Worm (Caenorhabditis elegans) whole organism, L3 larva: ENCODE data around the gene F11D11.3.

Experiments
- R02D3.7 ChIP-seq: fragments of 150-350 bp; optimal IDR thresholded peaks from 2 replicates; lab custom pipeline; 2014; ENCODE audit warnings: missing biosample characterization, missing genetic modification characterization
- ZK546.5 ChIP-seq: sonication (generic microtip); optimal IDR thresholded peaks from 2 replicates; lab custom pipeline; 2017; ENCODE audit warnings: missing biosample characterization, missing genetic modification characterization
- aly-2 ChIP-seq: fragments of 150-350 bp; optimal IDR thresholded peaks from 2 replicates; lab custom pipeline; 2014; ENCODE audit warnings: missing biosample characterization, missing genetic modification characterization
- ama-1 ChIP-seq: fragments of 150-350 bp; optimal IDR thresholded peaks from 2 replicates; lab custom pipeline; 2018
- ceh-16 ChIP-seq: sonication (generic microtip); optimal IDR thresholded peaks from 2 replicates; lab custom pipeline; 2017; ENCODE audit warnings: missing biosample characterization, missing genetic modification characterization
- ceh-28 ChIP-seq: fragments of 150-350 bp; optimal IDR thresholded peaks from 2 replicates; lab custom pipeline; 2014; ENCODE audit warnings: missing biosample characterization, missing genetic modification reagents, missing genetic modification characterization
- ceh-82 ChIP-seq: fragments of 150-350 bp; optimal IDR thresholded peaks from 2 replicates; lab custom pipeline; 2014; ENCODE audit warnings: missing biosample characterization, missing genetic modification characterization
- daf-12 ChIP-seq: fragments of 150-350 bp; optimal IDR thresholded peaks from 2 replicates; lab custom pipeline; 2014; ENCODE audit warnings: missing biosample characterization, missing genetic modification reagents, missing genetic modification characterization
- egl-5 ChIP-seq: fragments of 150-350 bp; optimal IDR thresholded peaks from 2 replicates; lab custom pipeline; 2017; ENCODE audit warnings: missing biosample characterization, missing genetic modification reagents, missing genetic modification characterization, inconsistent platforms
- elt-2 ChIP-seq: sonication (generic microtip); optimal IDR thresholded peaks from 2 replicates; lab custom pipeline; 2016; ENCODE audit warnings: missing genetic modification reagents, mild to moderate bottlenecking, missing genetic modification characterization, missing compliant biosample characterization
- eor-1 ChIP-seq, 2 experiments: fragments of 150-350 bp; optimal IDR thresholded peaks; 2 replicates each; lab custom pipeline; 2014 to 2018; ENCODE audit warnings: missing biosample characterization in 2 of 2, missing genetic modification characterization in 2 of 2
- fkh-10 ChIP-seq: sonication (generic microtip); optimal IDR thresholded peaks from 2 replicates; lab custom pipeline; 2017; ENCODE audit warnings: missing biosample characterization, missing genetic modification reagents, missing genetic modification characterization
- lin-15B ChIP-seq: fragments of 150-350 bp; optimal IDR thresholded peaks from 2 replicates; lab custom pipeline; 2014; ENCODE audit warnings: missing biosample characterization, missing genetic modification characterization
- lin-39 ChIP-seq: fragments of 150-350 bp; optimal IDR thresholded peaks from 2 replicates; lab custom pipeline; 2018; ENCODE audit warnings: missing biosample characterization, missing genetic modification reagents, missing genetic modification characterization
- lsy-12 ChIP-seq: sonication (generic microtip); optimal IDR thresholded peaks from 2 replicates; lab custom pipeline; 2016; ENCODE audit warnings: mild to moderate bottlenecking, missing genetic modification characterization, missing compliant biosample characterization
- nfya-1 ChIP-seq: sonication (generic microtip); optimal IDR thresholded peaks from 2 replicates; lab custom pipeline; 2017; ENCODE audit warnings: missing genetic modification characterization, mild to moderate bottlenecking, missing compliant biosample characterization, antibody characterized with exemption, moderate library complexity; ENCODE audit not compliant: insufficient read depth
- nhr-11 ChIP-seq: fragments of 150-350 bp; optimal IDR thresholded peaks from 2 replicates; lab custom pipeline; 2014; ENCODE audit warnings: missing biosample characterization, missing genetic modification characterization
- nhr-23 ChIP-seq: fragments of 150-350 bp; optimal IDR thresholded peaks from 2 replicates; lab custom pipeline; 2014; ENCODE audit warnings: missing biosample characterization, missing genetic modification reagents, missing genetic modification characterization
- nhr-237 ChIP-seq: fragments of 150-350 bp; optimal IDR thresholded peaks from 2 replicates; lab custom pipeline; 2014; ENCODE audit warnings: missing biosample characterization, missing genetic modification characterization
- nhr-25 ChIP-seq: sonication (generic microtip); optimal IDR thresholded peaks from 2 replicates; lab custom pipeline; 2017; ENCODE audit warnings: missing biosample characterization, missing genetic modification characterization
- nhr-43 ChIP-seq: sonication (generic microtip); optimal IDR thresholded peaks from 2 replicates; lab custom pipeline; 2016; ENCODE audit warnings: mild to moderate bottlenecking, missing genetic modification characterization, missing compliant biosample characterization; ENCODE audit not compliant: poor library complexity, severe bottlenecking
- nhr-67 ChIP-seq: fragments of 150-350 bp; optimal IDR thresholded peaks from 2 replicates; lab custom pipeline; 2014; ENCODE audit warnings: missing biosample characterization, missing genetic modification characterization
- nhr-77 ChIP-seq: fragments of 150-350 bp; optimal IDR thresholded peaks from 2 replicates; lab custom pipeline; 2014; ENCODE audit warnings: missing biosample characterization, missing genetic modification characterization
- pha-4 ChIP-seq: fragments of 150-350 bp; optimal IDR thresholded peaks from 2 replicates; lab custom pipeline; 2014; ENCODE audit warnings: missing biosample characterization, missing genetic modification reagents, missing genetic modification characterization
- pqm-1 ChIP-seq: fragments of 150-350 bp; optimal IDR thresholded peaks from 2 replicates; lab custom pipeline; 2017; ENCODE audit warnings: missing biosample characterization, missing genetic modification characterization, inconsistent platforms
- sea-2 ChIP-seq: fragments of 150-350 bp; sonication (generic microtip); optimal IDR thresholded peaks from 4 replicates; lab custom pipeline; 2014; ENCODE audit warnings: missing biosample characterization, missing genetic modification reagents, missing genetic modification characterization
- snpc-4 ChIP-seq: fragments of 150-350 bp; optimal IDR thresholded peaks from 2 replicates; lab custom pipeline; 2014; ENCODE audit warnings: missing biosample characterization, missing genetic modification characterization
- unc-62 ChIP-seq: fragments of 150-350 bp; sonication (generic microtip); optimal IDR thresholded peaks from 4 replicates; lab custom pipeline; 2014; ENCODE audit warnings: missing biosample characterization, missing genetic modification reagents, missing genetic modification characterization
- zag-1 ChIP-seq: fragments of 150-350 bp; optimal IDR thresholded peaks from 2 replicates; lab custom pipeline; 2014; ENCODE audit warnings: missing biosample characterization, missing genetic modification characterization
- ztf-11 ChIP-seq: fragments of 150-350 bp; optimal IDR thresholded peaks from 2 replicates; lab custom pipeline; 2014; ENCODE audit warnings: missing biosample characterization, missing genetic modification characterization
- ztf-4 ChIP-seq: fragments of 150-350 bp; optimal IDR thresholded peaks from 2 replicates; lab custom pipeline; 2014; ENCODE audit warnings: missing biosample characterization, missing genetic modification characterization

F11D11.3 gene

DNA sequence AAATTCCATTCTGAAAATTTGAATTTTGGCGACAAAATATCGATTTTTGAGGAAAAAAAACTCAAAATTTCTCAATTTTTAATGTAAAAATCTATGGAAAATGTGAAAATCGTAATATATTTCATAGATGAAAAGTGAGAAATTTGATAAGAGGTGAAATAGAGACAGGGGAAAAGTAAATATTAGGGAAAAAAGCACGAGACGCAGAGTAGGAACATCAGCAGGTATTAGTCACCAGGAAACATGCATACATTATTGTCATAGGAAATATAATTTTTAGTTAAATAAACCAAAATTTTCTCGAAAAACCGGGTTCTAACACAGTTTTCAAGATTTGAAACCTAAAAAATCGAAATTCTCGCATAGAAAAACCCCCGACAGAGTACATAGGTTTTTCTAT, 40.7 kb upstream of the F11D11.3 start, which contains the start of gene nhr-170:
nhr-170 (minus strand) TSS at position 16 of the 400 bp plus-strand sequence.
- TF ChIP-seq nhr-23: no peak
- TF ChIP-seq pha-4 (tag; lab: Kevin White, UChicago): peak; percentile 80
- TF ChIP-seq daf-12 (tag; lab: Kevin White, UChicago): no peak

DNA sequence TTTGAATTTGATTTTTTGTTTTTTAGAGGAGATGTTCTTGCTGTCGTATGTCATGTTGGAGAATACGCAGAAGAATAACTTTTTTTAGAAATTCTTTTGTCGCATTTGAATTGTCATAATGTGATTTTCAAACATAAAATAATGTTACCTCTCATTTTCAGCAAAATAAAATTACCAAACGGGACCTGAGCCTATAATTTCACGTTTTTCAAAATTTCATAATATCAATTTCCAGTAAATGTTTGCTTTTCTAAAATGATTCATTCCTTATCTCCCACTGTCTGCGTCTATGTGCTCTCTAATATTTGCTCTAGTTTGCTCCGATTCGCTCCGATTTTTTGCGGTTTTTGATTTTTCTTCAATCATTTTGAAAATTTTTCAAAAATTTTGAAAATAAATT, 30.6 kb upstream of the F11D11.3 start, which contains the start of gene nhr-231:
nhr-231 (plus strand) TSS at position 301 of the 400 bp plus-strand sequence.
- TF ChIP-seq pha-4 (tag; lab: Kevin White, UChicago) (peak; percentile 29), ztf-11 (tag; lab: Kevin White, UChicago) (no peak), snpc-4 (tag; lab: Kevin White, UChicago) (no peak)

ce11 chrV:18787417-18787918, 27.4 kb upstream of the F11D11.3 start, which contains the start of gene Y17D7B.2:
Gene Y17D7B.2, plus strand, starts transcription at chrV:18787739.
- TF ChIP-seq ceh-82 (tag; lab: Kevin White, UChicago) (no peak), elt-2 (tag; lab: Kevin White, UChicago) (peak; percentile 0), lin-15B (tag; lab: Kevin White, UChicago) (no peak), ama-1 (lab: Kevin White, UChicago) (no peak), nhr-43 (no peak)

DNA sequence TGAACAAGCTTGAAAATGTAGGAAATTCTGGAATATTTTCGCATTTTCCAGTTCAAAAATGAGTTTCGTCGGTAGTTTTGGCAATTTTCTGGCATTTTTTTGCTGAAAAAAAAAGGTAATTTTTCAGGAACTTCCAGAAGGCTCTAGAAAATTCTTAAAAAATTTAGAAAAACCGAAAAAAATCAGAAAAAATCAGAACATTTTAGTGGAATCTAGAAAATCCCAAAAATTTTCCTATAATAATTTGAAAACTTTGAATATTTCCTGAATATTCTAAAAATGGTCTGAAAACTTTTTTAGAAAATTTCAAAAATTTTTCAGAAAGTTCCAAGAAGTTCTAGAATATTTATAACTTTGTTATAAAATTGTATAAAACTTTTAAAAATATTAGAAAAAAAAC, 26.6 kb upstream of the F11D11.3 start, which contains the start of gene Y17D7B.3:
Y17D7B.3 (minus strand) TSS at position 101 of the 400 bp plus-strand sequence.
- TF ChIP-seq sea-2 (no peak), nhr-67 (no peak)

DNA sequence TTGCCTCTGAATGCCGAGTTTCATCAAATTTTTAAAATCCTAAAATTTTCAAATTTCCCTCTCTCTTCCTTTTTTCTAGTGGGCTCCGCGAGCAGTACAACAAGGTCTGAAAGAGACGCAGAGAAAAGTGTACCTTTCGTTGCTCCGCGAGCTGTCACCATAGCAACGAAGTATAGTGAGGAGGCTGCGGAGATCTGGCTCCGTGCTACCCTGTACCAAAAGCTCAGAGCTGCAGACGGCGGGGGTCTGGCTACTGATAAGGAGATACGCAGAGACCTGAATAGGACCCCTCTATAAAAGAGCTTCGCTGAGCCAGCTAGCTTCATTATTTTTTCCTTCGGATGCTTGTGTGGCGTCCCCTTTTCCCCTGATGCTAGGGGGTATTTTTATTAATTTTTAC, 23.4 kb upstream of the F11D11.3 start, which contains the start of gene Y17D7B.10:
Y17D7B.10 (plus strand) TSS at position 243 of the 400 bp plus-strand sequence.
- no peak for TF ChIP-seq nhr-23
- no peak for TF ChIP-seq lin-39
- no peak for TF ChIP-seq ceh-82 (tag; lab: Kevin White, UChicago)
- no peak for TF ChIP-seq ztf-4 (tag; lab: Kevin White, UChicago)
- no peak for TF ChIP-seq fkh-10 (GFP tag; lab: Kevin White, UChicago)
- no peak for TF ChIP-seq ztf-11 (tag; lab: Kevin White, UChicago)
- TF ChIP-seq egl-5 (tag; lab: Kevin White, UChicago): no peak
- no peak for TF ChIP-seq sea-2
- no peak for TF ChIP-seq lsy-12 (tag; lab: Kevin White, UChicago)
- TF ChIP-seq unc-62 (GFP tag; lab: Kevin White, UChicago): no peak
- no peak for TF ChIP-seq ama-1 (lab: Kevin White, UChicago)
- no peak for TF ChIP-seq lin-15B (tag; lab: Kevin White, UChicago)
- no peak for TF ChIP-seq nhr-11 (tag; lab: Kevin White, UChicago)
- no peak for TF ChIP-seq pha-4 (tag; lab: Kevin White, UChicago)
- TF ChIP-seq pqm-1: no peak
- no peak for TF ChIP-seq elt-2 (tag; lab: Kevin White, UChicago)
- no peak for TF ChIP-seq nhr-25 (tag; lab: Kevin White, UChicago)

DNA sequence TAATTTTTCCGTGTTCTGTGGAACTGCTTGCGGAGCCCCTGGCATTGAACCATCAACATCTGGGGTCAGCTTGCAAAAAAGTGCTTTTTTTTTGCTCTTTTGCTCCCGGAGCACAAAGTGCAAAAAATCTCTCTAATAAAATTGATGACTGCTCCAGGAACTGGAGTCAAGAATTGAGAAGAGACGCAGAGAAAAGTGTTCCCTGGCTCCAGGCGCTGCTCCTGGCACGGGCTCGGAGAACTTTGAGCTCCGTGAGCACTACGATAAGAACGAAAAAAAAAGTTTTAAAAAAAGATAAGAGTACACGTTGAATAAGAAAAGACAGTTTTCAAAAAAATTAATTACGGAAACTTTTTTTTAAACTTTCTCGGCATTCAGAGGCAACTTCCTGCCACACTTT, 22.7 kb upstream of the F11D11.3 start:
- TF ChIP-seq lin-39: peak; percentile 26
- no peak for TF ChIP-seq aly-2 (tag; lab: Kevin White, UChicago)
- TF ChIP-seq pha-4 (tag; lab: Kevin White, UChicago): peak; percentile 18
- TF ChIP-seq pqm-1: peak; percentile 32
- TF ChIP-seq elt-2 (tag; lab: Kevin White, UChicago): peak; percentile 82
- TF ChIP-seq ceh-28 (tag; lab: Kevin White, UChicago): no peak

DNA sequence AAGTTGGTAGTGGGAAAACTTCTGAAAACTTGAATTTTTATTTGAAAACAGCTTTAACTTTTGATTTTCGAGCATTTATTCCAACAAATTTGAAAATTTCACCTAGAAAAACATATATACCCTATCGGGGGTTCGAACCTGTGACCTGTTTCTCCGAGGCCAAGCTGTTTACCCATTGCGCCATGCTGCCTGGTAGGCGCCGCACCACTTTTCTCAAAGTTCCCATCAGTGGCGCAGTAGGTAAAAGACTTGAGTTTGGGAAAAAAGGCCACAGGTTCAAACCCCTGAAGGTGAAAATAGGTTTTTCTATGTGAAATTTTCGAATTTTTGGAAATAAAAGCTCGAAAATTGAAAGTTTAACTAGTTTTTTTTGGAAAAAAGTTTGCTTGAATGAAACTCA, 20.5 kb upstream of the F11D11.3 start:
- TF ChIP-seq nhr-23 (no peak), ceh-82 (tag; lab: Kevin White, UChicago) (no peak), ceh-16 (tag; lab: Kevin White, UChicago) (no peak), nhr-237 (no peak), nfya-1 (tag; lab: Kevin White, UChicago) (no peak), nhr-77 (no peak), sea-2 (no peak), nhr-25 (tag; lab: Kevin White, UChicago) (no peak), ZK546.5 (tag; lab: Kevin White, UChicago) (no peak), nhr-11 (tag; lab: Kevin White, UChicago) (no peak), eor-1 (tag; optimal IDR thresholded peaks at IDR 0.05; lab: Kevin White, UChicago) (no peak), pqm-1 (no peak), zag-1 (no peak), R02D3.7 (tag; lab: Kevin White, UChicago) (no peak)
